Worm (Caenorhabditis elegans): Measurements from ENCODE around the gene M02G9.4.

Gene M02G9.4

DNA sequence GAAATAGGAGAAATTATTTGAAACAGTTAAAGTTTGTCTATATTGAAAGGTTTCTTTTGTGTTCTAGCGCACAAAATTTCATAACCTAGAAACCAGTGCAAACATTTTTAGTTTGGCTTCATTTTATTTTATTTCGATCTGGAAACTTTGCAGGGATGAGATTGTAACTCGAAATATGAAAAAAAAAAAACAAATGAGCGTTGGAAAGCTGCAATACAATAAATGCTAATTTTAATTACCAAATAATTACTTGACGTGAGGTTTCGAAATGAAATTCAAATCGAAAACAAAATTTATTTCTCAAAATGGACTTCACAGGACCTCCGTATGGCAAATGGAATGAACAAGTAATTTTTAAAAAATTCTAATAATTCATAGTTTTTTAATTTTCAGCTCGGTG lies at the start of gene M02G9.4:
Gene M02G9.4, plus strand, starts transcription at position 301 of the 400 bp plus-strand sequence.
- TF ChIP-seq flt-1 (GFP tag; IDR thresholded peaks at IDR 0.05) (no peak), cog-1 (tag; optimal IDR thresholded peaks at IDR 0.05) (no peak), ztf-29 (GFP tag; IDR thresholded peaks at IDR 0.05) (no peak), T22C8.4 (GFP tag; IDR thresholded peaks at IDR 0.05) (no peak), klf-2 (GFP tag; conservative IDR thresholded peaks at IDR 0.05) (no peak), med-1 (GFP tag; optimal IDR thresholded peaks at IDR 0.05; ENCODE audit: insufficient read depth) (no peak), ztf-23 (GFP tag; IDR thresholded peaks at IDR 0.05) (no peak), ref-1 (GFP tag; conservative IDR thresholded peaks at IDR 0.05) (no peak), tab-1 (GFP tag; IDR thresholded peaks at IDR 0.05) (no peak)

DNA sequence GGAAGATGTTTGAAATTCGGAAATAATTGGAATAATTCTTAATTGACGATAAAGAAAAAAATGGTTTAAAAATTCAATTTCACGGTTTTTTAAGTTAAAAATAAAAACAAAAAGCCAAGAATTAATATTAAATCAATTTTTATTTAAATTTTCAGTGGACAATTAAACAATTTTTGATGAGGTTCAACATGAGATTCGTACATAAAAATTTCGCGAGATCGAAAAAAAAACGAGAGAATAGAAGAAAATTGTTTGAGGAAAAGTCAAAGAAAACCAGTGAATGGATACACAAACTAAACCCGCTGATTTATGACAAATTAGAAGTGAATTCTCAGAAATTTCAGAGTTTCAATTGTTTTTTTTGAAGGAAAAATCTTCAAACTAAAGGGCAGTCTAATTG lies 47.1 kb upstream of the M02G9.4 start, which contains the start of gene F54B3.2:
Gene F54B3.2, minus strand, starts transcription at position 101 of the 400 bp plus-strand sequence.
- no peak for TF ChIP-seq ztf-29 (GFP tag; IDR thresholded peaks at IDR 0.05)
- TF ChIP-seq klf-2 (GFP tag; conservative IDR thresholded peaks at IDR 0.05), result no peak
- TF ChIP-seq med-1 (GFP tag; optimal IDR thresholded peaks at IDR 0.05; ENCODE audit: insufficient read depth), result no peak
- no peak for TF ChIP-seq ztf-23 (GFP tag; IDR thresholded peaks at IDR 0.05)
- TF ChIP-seq ref-1 (GFP tag; conservative IDR thresholded peaks at IDR 0.05), result no peak
- no peak for TF ChIP-seq flt-1 (GFP tag; IDR thresholded peaks at IDR 0.05)

DNA sequence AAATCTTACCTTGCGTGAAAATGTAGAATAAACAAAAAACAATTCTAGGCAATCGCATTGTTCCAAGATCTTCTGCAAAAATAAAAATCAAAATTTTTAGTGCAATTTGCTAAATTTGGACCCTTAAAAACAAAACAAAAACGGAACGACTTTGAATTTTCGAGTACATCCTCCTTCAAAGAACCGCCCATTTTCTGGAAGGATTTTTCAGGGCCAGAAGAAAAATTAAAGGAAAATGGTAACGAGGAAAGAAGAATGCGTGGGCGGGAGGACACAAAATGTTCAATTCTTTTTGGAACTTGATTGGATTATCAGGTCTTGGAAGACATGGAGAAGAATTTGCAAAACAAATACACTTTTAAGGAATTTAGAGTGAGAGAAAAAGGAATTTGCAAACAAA lies 46.0 kb upstream of the M02G9.4 start, which contains the start of gene F54B3.4:
Gene F54B3.4, minus strand, starts transcription at position 101 of the 400 bp plus-strand sequence.
- TF ChIP-seq med-1 (GFP tag; optimal IDR thresholded peaks at IDR 0.05; ENCODE audit: insufficient read depth) (no peak), klf-2 (GFP tag; conservative IDR thresholded peaks at IDR 0.05) (no peak), flt-1 (GFP tag; IDR thresholded peaks at IDR 0.05) (no peak), tab-1 (GFP tag; IDR thresholded peaks at IDR 0.05) (no peak)

DNA sequence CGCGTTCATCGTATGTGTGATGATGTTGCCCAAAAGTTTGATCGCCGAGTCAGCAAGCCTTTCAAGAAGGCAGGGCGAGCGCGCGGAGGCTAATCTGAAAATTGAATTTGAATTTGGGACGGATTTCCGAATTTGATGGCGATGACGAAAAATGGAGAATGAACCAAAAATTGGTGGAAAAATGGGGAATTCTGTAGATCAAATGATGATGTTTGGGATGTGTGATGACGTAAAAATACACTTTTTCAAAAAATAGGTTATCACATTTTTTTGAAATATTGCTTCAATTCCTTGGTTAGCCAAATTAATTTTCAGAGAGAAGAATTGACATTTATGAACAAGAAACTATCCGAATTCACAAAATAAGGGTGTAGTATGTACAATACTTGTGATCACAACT lies 37.5 kb upstream of the M02G9.4 start, which contains the start of gene ZK971.1:
Gene ZK971.1, minus strand, starts transcription at position 101 of the 400 bp plus-strand sequence.
- TF ChIP-seq flt-1 (GFP tag; IDR thresholded peaks at IDR 0.05) (no peak), med-1 (GFP tag; optimal IDR thresholded peaks at IDR 0.05; ENCODE audit: insufficient read depth) (no peak), tab-1 (GFP tag; IDR thresholded peaks at IDR 0.05) (no peak), klf-2 (GFP tag; conservative IDR thresholded peaks at IDR 0.05) (no peak), T22C8.4 (GFP tag; IDR thresholded peaks at IDR 0.05) (no peak), ztf-29 (GFP tag; IDR thresholded peaks at IDR 0.05) (no peak), ztf-23 (GFP tag; IDR thresholded peaks at IDR 0.05) (no peak), cog-1 (tag; optimal IDR thresholded peaks at IDR 0.05) (no peak), ref-1 (GFP tag; conservative IDR thresholded peaks at IDR 0.05) (no peak)

DNA sequence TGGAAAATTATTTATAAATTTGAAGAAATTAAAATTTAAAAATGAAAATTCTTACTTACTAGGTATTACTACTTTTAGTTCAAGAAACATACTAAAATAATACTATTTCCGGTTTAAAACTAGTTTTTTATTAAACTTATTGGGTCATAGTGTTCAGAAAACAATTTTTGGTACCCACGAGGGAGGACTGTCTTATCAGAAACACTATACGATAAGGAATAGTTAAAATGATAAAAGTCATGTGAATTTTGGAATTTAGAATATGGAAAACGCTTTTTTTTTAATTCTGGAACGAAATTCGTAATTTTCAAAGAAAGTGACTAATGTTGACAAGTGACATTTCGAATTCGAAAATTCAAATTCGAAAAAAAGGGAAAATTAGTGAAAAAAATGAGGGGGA lies 35.4 kb upstream of the M02G9.4 start:
- no peak for TF ChIP-seq tab-1 (GFP tag; IDR thresholded peaks at IDR 0.05)
- no peak for TF ChIP-seq T22C8.4 (GFP tag; IDR thresholded peaks at IDR 0.05)
- no peak for TF ChIP-seq ref-1 (GFP tag; conservative IDR thresholded peaks at IDR 0.05)
- no peak for TF ChIP-seq flt-1 (GFP tag; IDR thresholded peaks at IDR 0.05)
- no peak for TF ChIP-seq med-1 (GFP tag; optimal IDR thresholded peaks at IDR 0.05; ENCODE audit: insufficient read depth)

DNA sequence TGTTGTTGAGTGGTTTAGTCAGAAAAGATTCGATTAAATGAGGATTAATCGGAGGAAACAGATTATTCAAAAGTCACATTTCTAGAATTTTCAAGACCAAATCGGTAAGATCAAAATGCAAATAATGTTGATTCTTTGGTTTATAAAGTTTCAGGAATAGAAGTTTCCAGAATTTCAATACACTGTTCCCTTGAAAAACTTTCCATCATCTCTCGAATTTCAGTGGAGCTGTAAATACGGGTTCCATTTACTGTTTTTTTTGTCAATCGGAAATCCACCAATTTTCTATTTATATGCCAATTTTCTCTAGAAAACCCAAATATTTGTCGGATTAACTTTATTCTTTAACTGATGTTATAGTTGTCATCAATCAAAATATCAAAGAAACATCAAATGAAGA lies 34.0 kb upstream of the M02G9.4 start:
- TF ChIP-seq T22C8.4 (GFP tag; IDR thresholded peaks at IDR 0.05) (no peak), klf-2 (GFP tag; conservative IDR thresholded peaks at IDR 0.05) (no peak), ztf-23 (GFP tag; IDR thresholded peaks at IDR 0.05) (no peak), flt-1 (GFP tag; IDR thresholded peaks at IDR 0.05) (no peak), med-1 (GFP tag; optimal IDR thresholded peaks at IDR 0.05; ENCODE audit: insufficient read depth) (no peak), ztf-29 (GFP tag; IDR thresholded peaks at IDR 0.05) (no peak), ref-1 (GFP tag; conservative IDR thresholded peaks at IDR 0.05) (no peak), tab-1 (GFP tag; IDR thresholded peaks at IDR 0.05) (no peak), cog-1 (tag; optimal IDR thresholded peaks at IDR 0.05) (no peak)

DNA sequence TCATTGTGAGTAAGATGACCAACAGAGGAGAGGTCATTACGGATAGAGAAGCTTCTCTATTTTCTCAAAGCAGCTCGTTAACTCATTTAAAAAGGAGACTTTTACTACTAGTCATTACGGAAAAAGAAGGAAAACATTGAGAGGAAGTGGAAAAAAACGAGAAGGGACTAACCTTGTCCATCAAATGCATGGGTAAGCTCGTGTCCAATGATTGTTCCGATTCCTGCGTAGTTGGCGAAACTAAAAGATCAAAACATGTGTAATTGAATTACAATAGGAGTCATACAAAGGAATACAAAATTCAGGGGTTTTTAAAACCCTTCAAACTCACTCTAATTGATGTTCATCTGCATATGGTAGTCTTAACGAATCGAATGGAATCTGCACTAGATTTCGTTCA lies 32.1 kb upstream of the M02G9.4 start:
- TF ChIP-seq flt-1 (GFP tag; IDR thresholded peaks at IDR 0.05) (no peak), ztf-23 (GFP tag; IDR thresholded peaks at IDR 0.05) (no peak), ref-1 (GFP tag; conservative IDR thresholded peaks at IDR 0.05) (no peak), klf-2 (GFP tag; conservative IDR thresholded peaks at IDR 0.05) (no peak), cog-1 (tag; optimal IDR thresholded peaks at IDR 0.05) (no peak), ztf-29 (GFP tag; IDR thresholded peaks at IDR 0.05) (no peak), T22C8.4 (GFP tag; IDR thresholded peaks at IDR 0.05) (no peak), tab-1 (GFP tag; IDR thresholded peaks at IDR 0.05) (no peak), med-1 (GFP tag; optimal IDR thresholded peaks at IDR 0.05; ENCODE audit: insufficient read depth) (no peak)

DNA sequence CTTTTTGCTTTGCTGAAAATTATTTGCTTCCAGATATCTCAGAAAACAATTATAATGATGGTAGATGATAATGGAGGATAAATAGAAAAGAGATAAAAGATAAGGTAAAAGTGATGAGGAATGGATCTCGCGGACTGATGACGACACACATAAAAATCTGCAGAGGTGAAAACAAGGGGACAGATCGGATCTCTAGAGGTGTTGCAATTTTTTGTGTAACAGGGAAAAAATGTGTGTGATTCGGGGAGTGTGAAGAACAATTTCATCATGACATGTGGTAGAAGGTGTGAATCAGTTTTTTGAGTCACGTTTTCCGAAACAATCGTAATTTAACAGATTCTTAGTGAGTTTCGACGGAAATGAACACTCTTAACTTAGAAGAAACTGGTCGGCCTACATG lies 28.2 kb upstream of the M02G9.4 start:
- TF ChIP-seq klf-2 (GFP tag; conservative IDR thresholded peaks at IDR 0.05), result no peak
- TF ChIP-seq cog-1 (tag; optimal IDR thresholded peaks at IDR 0.05), result no peak
- TF ChIP-seq tab-1 (GFP tag; IDR thresholded peaks at IDR 0.05), result no peak
- no peak for TF ChIP-seq ref-1 (GFP tag; conservative IDR thresholded peaks at IDR 0.05)
- TF ChIP-seq T22C8.4 (GFP tag; IDR thresholded peaks at IDR 0.05), result no peak
- no peak for TF ChIP-seq flt-1 (GFP tag; IDR thresholded peaks at IDR 0.05)
- no peak for TF ChIP-seq ztf-29 (GFP tag; IDR thresholded peaks at IDR 0.05)
- TF ChIP-seq ztf-23 (GFP tag; IDR thresholded peaks at IDR 0.05), result no peak
- TF ChIP-seq med-1 (GFP tag; optimal IDR thresholded peaks at IDR 0.05; ENCODE audit: insufficient read depth), result no peak

DNA sequence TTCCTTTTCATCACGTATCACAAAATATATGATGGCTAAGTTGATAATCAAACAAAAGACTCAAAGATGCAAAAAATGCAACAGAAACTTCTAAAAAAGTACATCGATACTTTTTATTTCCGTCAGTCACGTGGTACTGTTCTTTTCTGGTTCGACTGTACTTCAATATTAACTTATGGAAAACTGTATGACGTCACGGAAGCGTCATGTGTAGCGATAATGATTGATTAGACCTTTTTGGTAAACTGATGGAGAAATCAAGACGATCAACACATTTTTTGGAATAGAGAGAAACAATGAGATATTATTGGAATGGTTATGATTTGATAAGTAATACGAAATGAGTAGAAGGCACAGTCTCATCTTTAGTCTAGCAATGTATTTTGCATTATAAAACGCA lies 22.8 kb upstream of the M02G9.4 start:
- TF ChIP-seq klf-2 (GFP tag; conservative IDR thresholded peaks at IDR 0.05) (no peak), ref-1 (GFP tag; conservative IDR thresholded peaks at IDR 0.05) (no peak), ztf-29 (GFP tag; IDR thresholded peaks at IDR 0.05) (no peak), T22C8.4 (GFP tag; IDR thresholded peaks at IDR 0.05) (no peak), ztf-23 (GFP tag; IDR thresholded peaks at IDR 0.05) (no peak), med-1 (GFP tag; optimal IDR thresholded peaks at IDR 0.05; ENCODE audit: insufficient read depth) (no peak), flt-1 (GFP tag; IDR thresholded peaks at IDR 0.05) (no peak), cog-1 (tag; optimal IDR thresholded peaks at IDR 0.05) (no peak)

DNA sequence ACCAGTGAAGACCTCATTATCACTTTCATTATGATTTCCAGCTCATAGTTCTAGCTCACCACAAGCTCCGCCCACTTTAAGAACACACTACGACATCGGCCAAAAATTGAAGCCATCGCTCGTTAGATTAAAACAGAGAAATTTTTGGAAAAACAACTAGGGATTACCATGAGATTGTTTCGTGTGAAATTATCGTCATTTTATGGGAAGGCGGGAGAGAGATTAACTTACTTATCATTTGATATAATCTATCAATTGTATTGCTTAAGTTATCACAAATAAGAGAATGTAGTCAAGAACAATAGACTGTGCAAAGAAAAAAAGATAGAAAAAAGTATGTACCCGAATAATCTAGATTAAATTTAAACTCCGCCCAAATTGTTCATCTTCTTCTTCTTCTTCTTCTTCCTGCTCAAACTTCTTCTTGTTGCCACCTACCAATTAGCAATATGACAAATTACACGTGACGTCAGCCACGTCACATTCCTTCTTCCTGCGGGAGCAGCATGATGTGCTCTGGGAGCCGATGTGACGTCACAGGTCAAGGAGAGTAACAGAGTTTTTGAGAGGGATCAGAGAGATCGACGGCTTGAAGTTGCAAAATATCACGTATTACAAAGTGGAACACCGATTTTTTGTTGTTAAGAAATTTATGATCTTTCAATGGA lies 16.9 kb upstream of the M02G9.4 start, which contains the start of gene nep-26:
Gene nep-26, minus strand, starts transcription at position 51 of the 668 bp plus-strand sequence.
- TF ChIP-seq klf-2 (GFP tag; conservative IDR thresholded peaks at IDR 0.05) (no peak), ztf-23 (GFP tag; IDR thresholded peaks at IDR 0.05) (no peak), ref-1 (GFP tag; conservative IDR thresholded peaks at IDR 0.05) (no peak), tab-1 (GFP tag; IDR thresholded peaks at IDR 0.05) (no peak), med-1 (GFP tag; optimal IDR thresholded peaks at IDR 0.05; ENCODE audit: insufficient read depth) (no peak)
